Fruit fly (Drosophila melanogaster): ENCODE results near the gene CG13114.

DNA sequence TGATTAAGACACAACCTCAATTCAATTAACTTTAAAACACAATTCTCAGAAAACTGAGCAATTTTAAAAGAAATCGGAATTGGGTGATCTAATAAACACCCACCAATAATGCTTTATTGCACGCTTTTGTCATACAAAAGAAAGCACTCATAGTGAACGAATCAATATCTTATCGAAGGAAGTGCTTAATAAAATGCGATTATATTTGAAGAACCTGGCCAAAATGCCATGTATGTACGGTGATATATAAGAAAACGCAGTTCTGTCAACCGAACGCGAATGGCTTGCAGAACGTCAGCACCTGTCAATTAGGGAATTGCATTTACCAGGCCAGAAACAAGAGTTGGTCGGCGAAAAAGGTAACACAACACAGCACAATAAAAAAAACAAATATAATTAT, 31.8 kb upstream of the CG13114 start:
- TF ChIP-seq CTCF (optimal IDR thresholded peaks at IDR 0.05) (no peak), CG8478 (optimal IDR thresholded peaks at IDR 0.05) (no peak)

Data from S2 (cell line).